Fruit fly (Drosophila melanogaster) whole organism, embryonic: Measurements from ENCODE around the gene brun.

Source experiments
- Abd-B ChIP-seq: fragments of 200-800 bp; sonication (Bioruptor generic); optimal IDR thresholded peaks from 2 replicates; lab custom pipeline; 2018; ENCODE audit warnings: missing biosample characterization, mild to moderate bottlenecking, missing genetic modification characterization, moderate library complexity
- Aef1 ChIP-seq: fragments of 200-800 bp; sonication (Bioruptor generic); IDR thresholded peaks from 3 replicates; pipeline ENCODE4 v1.3.6; 2022; ENCODE audit warnings: missing biosample characterization, missing genetic modification characterization
- Antp ChIP-seq: fragments of 200-800 bp; sonication (Bioruptor generic); optimal IDR thresholded peaks from 3 replicates; lab custom pipeline; 2016; ENCODE audit warnings: missing biosample characterization, missing genetic modification characterization
- CG10274 ChIP-seq: fragments of 200-800 bp; sonication (Bioruptor generic); optimal IDR thresholded peaks from 3 replicates; lab custom pipeline; 2017; ENCODE audit warnings: missing biosample characterization, mild to moderate bottlenecking, missing genetic modification characterization
- CG11456 ChIP-seq: fragments of 200-800 bp; sonication (Bioruptor generic); IDR thresholded peaks from 3 replicates; pipeline ENCODE4 v1.3.6; 2022; ENCODE audit warnings: missing biosample characterization, missing genetic modification characterization
- CG13123 ChIP-seq: fragments of 200-800 bp; sonication (Bioruptor generic); optimal IDR thresholded peaks from 2 replicates; lab custom pipeline; 2016; ENCODE audit warnings: missing biosample characterization, missing genetic modification characterization
- CG13287 ChIP-seq: fragments of 200-800 bp; sonication (Bioruptor generic); IDR thresholded peaks from 2 replicates; pipeline ENCODE4 v1.3.6; 2022; ENCODE audit warnings: missing biosample characterization, missing genetic modification characterization; ENCODE audit not compliant: partially characterized antibody
- CG14050 ChIP-seq: fragments of 200-800 bp; sonication (Bioruptor generic); IDR thresholded peaks from 3 replicates; pipeline ENCODE4 v1.3.6; 2022; ENCODE audit warnings: missing biosample characterization, missing genetic modification characterization
- CG14965 ChIP-seq: fragments of 200-800 bp; sonication (Bioruptor generic); optimal IDR thresholded peaks from 2 replicates; lab custom pipeline; 2016; ENCODE audit warnings: missing biosample characterization, missing genetic modification characterization, borderline replicate concordance
- CG1529 ChIP-seq: fragments of 200-800 bp; sonication (Bioruptor generic); optimal IDR thresholded peaks from 3 replicates; lab custom pipeline; 2018; ENCODE audit warnings: missing biosample characterization, missing genetic modification characterization
- CG15479 ChIP-seq: fragments of 200-800 bp; sonication (Bioruptor generic); optimal IDR thresholded peaks from 3 replicates; lab custom pipeline; 2019; ENCODE audit warnings: missing biosample characterization, mild to moderate bottlenecking, missing genetic modification characterization, moderate library complexity
- CG15696 ChIP-seq: fragments of 200-800 bp; sonication (Bioruptor generic); optimal IDR thresholded peaks from 2 replicates; lab custom pipeline; 2019; ENCODE audit warnings: missing biosample characterization, mild to moderate bottlenecking, missing genetic modification characterization, moderate library complexity
- CG17359 ChIP-seq: fragments of 200-800 bp; sonication (Bioruptor generic); optimal IDR thresholded peaks from 3 replicates; lab custom pipeline; 2018; ENCODE audit warnings: missing biosample characterization, mild to moderate bottlenecking, missing genetic modification characterization, moderate library complexity
- CG17829 ChIP-seq: fragments of 200-800 bp; optimal IDR thresholded peaks from 2 replicates; lab custom pipeline; 2019; ENCODE audit warnings: missing biosample characterization, mild to moderate bottlenecking, missing genetic modification characterization, moderate library complexity
- CG1832 ChIP-seq: fragments of 200-800 bp; sonication (Bioruptor generic); optimal IDR thresholded peaks from 2 replicates; lab custom pipeline; 2017; ENCODE audit warnings: missing biosample characterization, mild to moderate bottlenecking, missing genetic modification characterization, inconsistent platforms
- CG30431 ChIP-seq: fragments of 200-800 bp; sonication (Bioruptor generic); optimal IDR thresholded peaks from 2 replicates; lab custom pipeline; 2017; ENCODE audit warnings: missing biosample characterization, missing genetic modification characterization
- CG3281 ChIP-seq: fragments of 200-800 bp; sonication (Bioruptor generic); optimal IDR thresholded peaks from 3 replicates; lab custom pipeline; 2017; ENCODE audit warnings: missing biosample characterization, mild to moderate bottlenecking, missing genetic modification characterization
- CG43689 ChIP-seq: fragments of 200-800 bp; sonication (Bioruptor generic); IDR thresholded peaks from 2 replicates; pipeline ENCODE4 v1.3.6; 2022; ENCODE audit warnings: missing biosample characterization, missing genetic modification characterization
- CG4424 ChIP-seq: fragments of 200-800 bp; sonication (Bioruptor generic); optimal IDR thresholded peaks from 3 replicates; lab custom pipeline; 2016; ENCODE audit warnings: missing biosample characterization, missing genetic modification characterization
- CG6791 ChIP-seq: fragments of 200-800 bp; sonication (Bioruptor generic); IDR thresholded peaks from 3 replicates; pipeline ENCODE4 v1.3.6; 2022; ENCODE audit warnings: missing biosample characterization, missing genetic modification characterization; ENCODE audit not compliant: partially characterized antibody
- CG7745 ChIP-seq: fragments of 200-800 bp; sonication (Bioruptor generic); optimal IDR thresholded peaks from 2 replicates; lab custom pipeline; 2018; ENCODE audit warnings: missing biosample characterization, mild to moderate bottlenecking, missing genetic modification characterization, moderate library complexity
- CG8290 ChIP-seq, 3 experiments: fragments of 200-800 bp; sonication (Bioruptor generic); optimal IDR thresholded peaks; 2 replicates each; lab custom pipeline; 2016 to 2019; ENCODE audit warnings: missing biosample characterization in 3 of 3, missing genetic modification characterization in 3 of 3, mild to moderate bottlenecking in 2 of 3, moderate library complexity in 1 of 3
- CG8924 ChIP-seq: fragments of 200-800 bp; optimal IDR thresholded peaks from 3 replicates; lab custom pipeline; 2019; ENCODE audit warnings: missing biosample characterization, mild to moderate bottlenecking, missing genetic modification characterization, moderate library complexity
- CTCF ChIP-seq: fragments of 200-800 bp; sonication (Bioruptor generic); optimal IDR thresholded peaks from 2 replicates; lab custom pipeline; 2017; ENCODE audit warnings: missing biosample characterization, mild to moderate bottlenecking, missing genetic modification characterization, moderate library complexity
- Camta ChIP-seq: fragments of 200-800 bp; sonication (Bioruptor generic); optimal IDR thresholded peaks from 2 replicates; lab custom pipeline; 2016; ENCODE audit warnings: missing biosample characterization, missing genetic modification characterization
- Dbx ChIP-seq: fragments of 200-800 bp; sonication (Bioruptor generic); IDR thresholded peaks from 3 replicates; pipeline ENCODE4 v1.3.6; 2022; ENCODE audit warnings: missing biosample characterization, missing genetic modification characterization
- Doc3 ChIP-seq: fragments of 200-800 bp; sonication (Bioruptor generic); IDR thresholded peaks from 3 replicates; pipeline ENCODE4 v1.3.6; 2022; ENCODE audit warnings: missing biosample characterization, missing genetic modification characterization; ENCODE audit not compliant: partially characterized antibody
- ERR ChIP-seq: fragments of 200-800 bp; sonication (Bioruptor generic); optimal IDR thresholded peaks from 2 replicates; lab custom pipeline; 2016; ENCODE audit warnings: missing biosample characterization, missing genetic modification characterization
- HLH4C ChIP-seq: fragments of 200-800 bp; sonication (Bioruptor generic); IDR thresholded peaks from 3 replicates; pipeline ENCODE4 v1.3.6; 2022; ENCODE audit warnings: missing biosample characterization, missing genetic modification characterization; ENCODE audit not compliant: partially characterized antibody
- Hmr ChIP-seq: fragments of 200-800 bp; sonication (Bioruptor generic); optimal IDR thresholded peaks from 3 replicates; lab custom pipeline; 2017; ENCODE audit warnings: mild to moderate bottlenecking, missing biosample characterization, missing genetic modification reagents, missing genetic modification characterization
- Hsf ChIP-seq: fragments of 200-800 bp; sonication (Bioruptor generic); optimal IDR thresholded peaks from 3 replicates; lab custom pipeline; 2016; ENCODE audit warnings: missing biosample characterization, missing genetic modification characterization
- Lhr ChIP-seq: fragments of 200-800 bp; sonication (Bioruptor generic); optimal IDR thresholded peaks from 3 replicates; lab custom pipeline; 2017; ENCODE audit warnings: mild to moderate bottlenecking, missing biosample characterization, missing genetic modification reagents, missing genetic modification characterization
- Lim3 ChIP-seq: fragments of 200-800 bp; sonication (Bioruptor generic); IDR thresholded peaks from 2 replicates; pipeline ENCODE4 v1.3.6; 2022; ENCODE audit warnings: missing biosample characterization, missing genetic modification characterization
- Mad ChIP-seq: fragments of 200-800 bp; sonication (Bioruptor generic); optimal IDR thresholded peaks from 2 replicates; lab custom pipeline; 2016; ENCODE audit warnings: missing biosample characterization, missing genetic modification characterization
- Mrtf ChIP-seq: fragments of 200-800 bp; sonication (Bioruptor generic); IDR thresholded peaks from 3 replicates; pipeline ENCODE4 v1.3.6; 2022; ENCODE audit warnings: missing biosample characterization, missing genetic modification characterization
- NFAT ChIP-seq: fragments of 200-800 bp; sonication (Bioruptor generic); IDR thresholded peaks from 2 replicates; pipeline ENCODE4 v1.3.6; 2022; ENCODE audit warnings: missing biosample characterization, missing genetic modification characterization
- Ptx1 ChIP-seq: fragments of 200-800 bp; sonication (Bioruptor generic); IDR thresholded peaks from 2 replicates; pipeline ENCODE4 v1.3.6; 2022; ENCODE audit warnings: missing biosample characterization, missing genetic modification characterization
- Rx ChIP-seq: fragments of 200-800 bp; sonication (Bioruptor generic); IDR thresholded peaks from 2 replicates; pipeline ENCODE4 v1.3.6; 2022; ENCODE audit warnings: missing biosample characterization, missing genetic modification characterization
- aop ChIP-seq: fragments of 200-800 bp; sonication (Bioruptor generic); IDR thresholded peaks from 2 replicates; pipeline ENCODE4 v1.3.6; 2022; ENCODE audit warnings: missing biosample characterization, missing genetic modification characterization
- ase ChIP-seq: fragments of 200-800 bp; sonication (Bioruptor generic); IDR thresholded peaks from 3 replicates; pipeline ENCODE4 v1.3.6; 2022; ENCODE audit warnings: missing biosample characterization, missing genetic modification characterization
- ci ChIP-seq: fragments of 200-800 bp; sonication (Bioruptor generic); IDR thresholded peaks from 3 replicates; pipeline ENCODE4 v1.3.6; 2022; ENCODE audit warnings: missing biosample characterization, missing genetic modification characterization
- croc ChIP-seq: fragments of 200-800 bp; sonication (Bioruptor generic); conservative IDR thresholded peaks from 3 replicates; pipeline ENCODE4 v1.3.6; 2022; ENCODE audit warnings: missing biosample characterization, missing genetic modification characterization
- dpn ChIP-seq, 2 experiments: fragments of 200-800 bp; sonication (Bioruptor generic); optimal IDR thresholded peaks; 3 replicates each; lab custom pipeline; 2016; ENCODE audit warnings: missing biosample characterization in 2 of 2, missing genetic modification characterization in 2 of 2
- dysf ChIP-seq: fragments of 200-800 bp; sonication (Bioruptor generic); IDR thresholded peaks from 3 replicates; pipeline ENCODE4 v1.3.6; 2022; ENCODE audit warnings: missing biosample characterization, missing genetic modification characterization
- fu2 ChIP-seq: fragments of 200-800 bp; sonication (Bioruptor generic); optimal IDR thresholded peaks from 2 replicates; lab custom pipeline; 2016; ENCODE audit warnings: missing biosample characterization, missing genetic modification characterization
- hkb ChIP-seq, 2 experiments: fragments of 200-800 bp in 1 of 2; fragments of >200 bp in 1 of 2; sonication (Bioruptor generic) in 1 of 2; IDR thresholded peaks in 1 of 2; optimal IDR thresholded peaks in 1 of 2; 2 replicates each; pipeline versions ENCODE4 v1.3.6 to Lab custom; 2017 to 2022; ENCODE audit warnings: missing biosample characterization in 1 of 2, missing genetic modification characterization in 1 of 2
- p53 ChIP-seq: fragments of 200-800 bp; sonication (Bioruptor generic); optimal IDR thresholded peaks from 2 replicates; lab custom pipeline; 2016; ENCODE audit warnings: missing biosample characterization, missing genetic modification characterization
- pb ChIP-seq: fragments of 200-800 bp; sonication (Bioruptor generic); optimal IDR thresholded peaks from 3 replicates; lab custom pipeline; 2016; ENCODE audit warnings: missing biosample characterization, missing genetic modification characterization
- peb ChIP-seq: fragments of 200-800 bp; sonication (Bioruptor generic); IDR thresholded peaks from 2 replicates; pipeline ENCODE4 v1.3.6; 2022; ENCODE audit warnings: missing biosample characterization, missing genetic modification characterization
- sna ChIP-seq: fragments of 200-800 bp; sonication (Bioruptor generic); IDR thresholded peaks from 2 replicates; pipeline ENCODE4 v1.3.6; 2022; ENCODE audit warnings: missing biosample characterization, missing genetic modification characterization; ENCODE audit not compliant: partially characterized antibody

Gene brun

dm6 chr2L:20645394-20645869 is 10.5 kb downstream of the brun start, which contains the start of the genes phr6-4 and CG2608 (continued):
- TF ChIP-seq CG3281: peak; percentile 93
- peak; percentile 87 for TF ChIP-seq CG15696
- TF ChIP-seq HLH4C (GFP tag; lab: Robert Waterston, UW): no peak
- TF ChIP-seq Hmr (GFP tag; lab: Kevin White, UChicago): peak; percentile 95
- peak; percentile 82 for TF ChIP-seq Aef1 (GFP tag; lab: Robert Waterston, UW)
- peak; percentile 94 for TF ChIP-seq Abd-B (GFP tag; lab: Kevin White, UChicago)
- 0 out of 2 replicates have a peak, but pooled peaks have one; percentile 43 for TF ChIP-seq Lim3
- no peak for TF ChIP-seq Doc3 (GFP tag; lab: Robert Waterston, UW)
- no peak for TF ChIP-seq CG15479 (GFP tag; lab: Kevin White, UChicago)
- peak; percentile 91 for TF ChIP-seq CG17359 (tag; lab: Kevin White, UChicago)
- TF ChIP-seq CG8290 (GFP tag; optimal IDR thresholded peaks at IDR 0.05; lab: Kevin White, UChicago): peak; percentile 73
- peak; percentile 60 to 86 for TF ChIP-seq CG8290 (tag; optimal IDR thresholded peaks at IDR 0.05; lab: Kevin White, UChicago)
- peak; percentile 77 for TF ChIP-seq Lhr (GFP tag; lab: Kevin White, UChicago)
- peak; percentile 76 for TF ChIP-seq Antp
- TF ChIP-seq Mrtf (GFP tag; lab: Robert Waterston, UW): peak; percentile 74
- peak; percentile 34 for TF ChIP-seq ERR (GFP tag; lab: Kevin White, UChicago)
- TF ChIP-seq CG4424 (GFP tag; lab: Kevin White, UChicago): peak; percentile 94
- TF ChIP-seq sna (GFP tag; lab: Robert Waterston, UW): no peak
- TF ChIP-seq aop (GFP tag; lab: Robert Waterston, UW): no peak
- TF ChIP-seq CG30431 (GFP tag; lab: Kevin White, UChicago): peak; percentile 86
- TF ChIP-seq CG1832: no peak
- TF ChIP-seq Rx (GFP tag; lab: Robert Waterston, UW): peak; percentile 58; the same call in 1 of the 2 replicates
- peak; percentile 83 for TF ChIP-seq croc (GFP tag; lab: Robert Waterston, UW)
- TF ChIP-seq Mad: peak; percentile 87
- peak; percentile 87 for TF ChIP-seq CG1529
- peak; percentile 94 for TF ChIP-seq CG17829 (tag; lab: Kevin White, UChicago)
- peak; percentile 83 for TF ChIP-seq NFAT (GFP tag; lab: Robert Waterston, UW)
- TF ChIP-seq Hsf (GFP tag; lab: Kevin White, UChicago): peak; percentile 94
- no peak for TF ChIP-seq CG13287 (GFP tag; lab: Robert Waterston, UW)
- peak; percentile 87 for TF ChIP-seq fu2 (GFP tag; lab: Kevin White, UChicago)
- TF ChIP-seq CG10274 (GFP tag; lab: Kevin White, UChicago): peak; percentile 72
- TF ChIP-seq Ptx1 (GFP tag; lab: Robert Waterston, UW): peak; percentile 87
- no peak for TF ChIP-seq CG6791 (GFP tag; lab: Robert Waterston, UW)
- no peak for TF ChIP-seq hkb (optimal IDR thresholded peaks at IDR 0.05; lab: Kevin White, UChicago)
- peak; percentile 91 for TF ChIP-seq hkb (GFP tag; IDR thresholded peaks at IDR 0.05; lab: Robert Waterston, UW)
- TF ChIP-seq ci (GFP tag; lab: Robert Waterston, UW): peak; percentile 87; the same call in 2 of the 3 replicates
- TF ChIP-seq CG14050 (GFP tag; lab: Robert Waterston, UW): peak; percentile 80
- peak; percentile 90 for TF ChIP-seq Dbx (GFP tag; lab: Robert Waterston, UW)
- TF ChIP-seq dysf: peak; percentile 86
- peak; percentile 84 for TF ChIP-seq CG11456
- peak; percentile 51 for TF ChIP-seq pb (GFP tag; lab: Kevin White, UChicago)
- peak; percentile 86 for TF ChIP-seq Camta (GFP tag; lab: Kevin White, UChicago)
- peak; percentile 50; the same call in 1 of the 2 replicates for TF ChIP-seq CG43689 (GFP tag; lab: Robert Waterston, UW)
- TF ChIP-seq dpn (GFP tag; optimal IDR thresholded peaks at IDR 0.05; lab: Kevin White, UChicago): peak; percentile 86 to 95
- no peak for TF ChIP-seq CG14965 (GFP tag; lab: Kevin White, UChicago)
- peak; percentile 78 for TF ChIP-seq CG13123
- TF ChIP-seq ase (GFP tag; lab: Robert Waterston, UW): peak; percentile 77
- TF ChIP-seq CG7745 (tag; lab: Kevin White, UChicago): no peak
- peak; percentile 51 for TF ChIP-seq CTCF (GFP tag; lab: Kevin White, UChicago)
- TF ChIP-seq peb (GFP tag; lab: Robert Waterston, UW): peak; percentile 67; the same call in 1 of the 2 replicates
- peak; percentile 94 for TF ChIP-seq CG8924 (tag; lab: Kevin White, UChicago)
- peak; percentile 62 for TF ChIP-seq p53
